Worm (Caenorhabditis elegans) whole organism, late embryonic: ENCODE measurements around the gene F54F7.3.

ENCODE experiments used
- fkh-10 ChIP-seq: fragments of 150-350 bp; optimal IDR thresholded peaks from 2 replicates; lab custom pipeline; 2014; ENCODE audit warnings: missing biosample characterization, missing genetic modification reagents, missing genetic modification characterization
- fkh-6 ChIP-seq: sonication (generic microtip); optimal IDR thresholded peaks from 2 replicates; lab custom pipeline; 2016; ENCODE audit warnings: missing genetic modification characterization, missing compliant biosample characterization
- hlh-8 ChIP-seq: sonication (generic microtip); optimal IDR thresholded peaks from 2 replicates; lab custom pipeline; 2016; ENCODE audit warnings: missing genotype, missing genetic modification characterization, missing compliant biosample characterization
- lin-11 ChIP-seq: fragments of 200-800 bp; sonication (Bioruptor generic); optimal IDR thresholded peaks from 2 replicates; lab custom pipeline; 2018; ENCODE audit warnings: mild to moderate bottlenecking, missing genetic modification characterization, missing compliant biosample characterization
- pha-4 ChIP-seq: fragments of 150-350 bp; optimal IDR thresholded peaks from 2 replicates; lab custom pipeline; 2018; ENCODE audit warnings: missing biosample characterization, missing genetic modification reagents, missing genetic modification characterization
- rnt-1 ChIP-seq: sonication (generic microtip); optimal IDR thresholded peaks from 2 replicates; lab custom pipeline; 2016; ENCODE audit warnings: missing genetic modification characterization, missing compliant biosample characterization
- unc-42 ChIP-seq: sonication (generic microtip); optimal IDR thresholded peaks from 2 replicates; lab custom pipeline; 2016; ENCODE audit warnings: missing genotype, missing genetic modification characterization, missing compliant biosample characterization

- TF ChIP-seq rnt-1 (tag; lab: Kevin White, UChicago), result no peak
- TF ChIP-seq hlh-8 (tag; lab: Kevin White, UChicago), result no peak
- TF ChIP-seq unc-42 (tag; lab: Kevin White, UChicago), result no peak
- no peak for TF ChIP-seq lin-11 (tag; lab: Kevin White, UChicago)
- no peak for TF ChIP-seq fkh-6 (tag; lab: Kevin White, UChicago)
- no peak for TF ChIP-seq pha-4 (tag; lab: Kevin White, UChicago)
- no peak for TF ChIP-seq fkh-10 (GFP tag; lab: Kevin White, UChicago)
Observed at ce11 chrX:11872210-11872609, 22.2 kb upstream of the F54F7.3 start.
